Fruit fly (Drosophila melanogaster) whole organism, embryonic: Measurements from ENCODE around the gene mat.

Source experiments
- CG1024 ChIP-seq: fragments of 200-800 bp; sonication (Bioruptor generic); IDR thresholded peaks from 2 replicates; pipeline ENCODE4 v1.3.6; 2022; ENCODE audit warnings: missing biosample characterization, missing genetic modification characterization
- CG13287 ChIP-seq: fragments of 200-800 bp; sonication (Bioruptor generic); IDR thresholded peaks from 2 replicates; pipeline ENCODE4 v1.3.6; 2022; ENCODE audit warnings: missing biosample characterization, missing genetic modification characterization; ENCODE audit not compliant: partially characterized antibody
- CG13894 ChIP-seq: fragments of 200-800 bp; sonication (Bioruptor generic); optimal IDR thresholded peaks from 3 replicates; lab custom pipeline; 2018; ENCODE audit warnings: missing biosample characterization, mild to moderate bottlenecking, missing genetic modification characterization, moderate library complexity
- CG14965 ChIP-seq: fragments of 200-800 bp; sonication (Bioruptor generic); optimal IDR thresholded peaks from 2 replicates; lab custom pipeline; 2016; ENCODE audit warnings: missing biosample characterization, missing genetic modification characterization, borderline replicate concordance
- CG15514 ChIP-seq: fragments of 200-800 bp; sonication (Bioruptor generic); optimal IDR thresholded peaks from 3 replicates; lab custom pipeline; 2017; ENCODE audit warnings: missing biosample characterization, missing genetic modification characterization, mild to moderate bottlenecking, moderate library complexity, missing genetic modification reagents
- CG17385 ChIP-seq: fragments of 200-800 bp; sonication (Bioruptor generic); optimal IDR thresholded peaks from 3 replicates; lab custom pipeline; 2018; ENCODE audit warnings: missing biosample characterization, mild to moderate bottlenecking, missing genetic modification characterization
- CG2199 ChIP-seq: fragments of 200-800 bp; sonication (Bioruptor generic); IDR thresholded peaks from 3 replicates; pipeline ENCODE4 v1.3.6; 2022; ENCODE audit warnings: missing biosample characterization, missing genetic modification characterization
- CG3163 ChIP-seq: fragments of 200-800 bp; sonication (Bioruptor generic); optimal IDR thresholded peaks from 3 replicates; lab custom pipeline; 2016; ENCODE audit warnings: missing biosample characterization, missing genetic modification characterization
- CG32532 ChIP-seq: fragments of 200-800 bp; sonication (Bioruptor generic); IDR thresholded peaks from 2 replicates; pipeline ENCODE4 v1.3.6; 2022; ENCODE audit warnings: missing biosample characterization, missing genetic modification characterization
- CG6791 ChIP-seq: fragments of 200-800 bp; sonication (Bioruptor generic); IDR thresholded peaks from 3 replicates; pipeline ENCODE4 v1.3.6; 2022; ENCODE audit warnings: missing biosample characterization, missing genetic modification characterization; ENCODE audit not compliant: partially characterized antibody
- CG7271 ChIP-seq: fragments of 200-800 bp; sonication (Bioruptor generic); optimal IDR thresholded peaks from 2 replicates; lab custom pipeline; 2018; ENCODE audit warnings: missing biosample characterization, mild to moderate bottlenecking, missing genetic modification characterization, moderate library complexity
- CG8290 ChIP-seq, 3 experiments: fragments of 200-800 bp; sonication (Bioruptor generic); optimal IDR thresholded peaks; 2 replicates each; lab custom pipeline; 2016 to 2019; ENCODE audit warnings: missing biosample characterization in 3 of 3, missing genetic modification characterization in 3 of 3, mild to moderate bottlenecking in 2 of 3, moderate library complexity in 1 of 3
- CTCF ChIP-seq: fragments of 200-800 bp; sonication (Bioruptor generic); optimal IDR thresholded peaks from 2 replicates; lab custom pipeline; 2017; ENCODE audit warnings: missing biosample characterization, mild to moderate bottlenecking, missing genetic modification characterization, moderate library complexity
- CrebB ChIP-seq: fragments of 200-800 bp; sonication (Bioruptor generic); optimal IDR thresholded peaks from 3 replicates; lab custom pipeline; 2018; ENCODE audit warnings: missing biosample characterization, mild to moderate bottlenecking, missing genetic modification characterization
- Dip2 ChIP-seq: fragments of 200-800 bp; sonication (Bioruptor generic); IDR thresholded peaks from 2 replicates; pipeline ENCODE4 v1.3.6; 2022; ENCODE audit warnings: missing biosample characterization, missing genetic modification characterization
- ERR ChIP-seq: fragments of 200-800 bp; sonication (Bioruptor generic); optimal IDR thresholded peaks from 2 replicates; lab custom pipeline; 2016; ENCODE audit warnings: missing biosample characterization, missing genetic modification characterization
- Ets65A ChIP-seq: fragments of 200-800 bp; sonication (Bioruptor generic); peaks from one replicate; lab custom pipeline; 2016; ENCODE audit warnings: missing biosample characterization, missing genetic modification characterization
- Hey ChIP-seq: fragments of 200-800 bp; sonication (Bioruptor generic); optimal IDR thresholded peaks from 3 replicates; lab custom pipeline; 2018; ENCODE audit warnings: missing biosample characterization, mild to moderate bottlenecking, missing genetic modification characterization
- Hmx ChIP-seq: fragments of 200-800 bp; sonication (Bioruptor generic); optimal IDR thresholded peaks from 2 replicates; lab custom pipeline; 2016; ENCODE audit warnings: missing biosample characterization, missing genetic modification characterization
- Hr78 ChIP-seq, 2 experiments: fragments of 200-800 bp in 1 of 2; fragments of >200 bp in 1 of 2; sonication (Bioruptor generic) in 1 of 2; optimal IDR thresholded peaks; 2 replicates each; lab custom pipeline; 2017 to 2019; ENCODE audit warnings: missing biosample characterization in 2 of 2, missing genetic modification characterization in 2 of 2, mild to moderate bottlenecking in 1 of 2, moderate library complexity in 1 of 2
- Med ChIP-seq: fragments of 200-800 bp; sonication (Bioruptor generic); peaks from one replicate; lab custom pipeline; 2016; ENCODE audit warnings: missing biosample characterization, missing genetic modification characterization, mild to moderate bottlenecking, inconsistent platforms, moderate library complexity
- Rfx ChIP-seq: fragments of 200-800 bp; sonication (Bioruptor generic); IDR thresholded peaks from 2 replicates; pipeline ENCODE4 v1.3.6; 2022; ENCODE audit warnings: missing biosample characterization, missing genetic modification characterization
- Rx ChIP-seq: fragments of 200-800 bp; sonication (Bioruptor generic); IDR thresholded peaks from 2 replicates; pipeline ENCODE4 v1.3.6; 2022; ENCODE audit warnings: missing biosample characterization, missing genetic modification characterization
- Trl ChIP-seq, 3 experiments: fragments of >200 bp in 2 of 3; fragments of 200-800 bp in 1 of 3; sonication (Bioruptor generic) in 1 of 3; optimal IDR thresholded peaks; 2 replicates in 1 of 3; 3 replicates in 2 of 3; lab custom pipeline; 2016 to 2017; ENCODE audit warnings: missing biosample characterization in 1 of 3, missing genetic modification characterization in 1 of 3
- abd-A ChIP-seq: fragments of 200-800 bp; sonication (Bioruptor generic); optimal IDR thresholded peaks from 3 replicates; lab custom pipeline; 2019; ENCODE audit warnings: missing biosample characterization, mild to moderate bottlenecking, missing genetic modification characterization, moderate library complexity
- cad ChIP-seq: fragments of >200 bp; optimal IDR thresholded peaks from 2 replicates; lab custom pipeline; 2017; ENCODE audit warnings: missing biosample characterization, missing genetic modification characterization
- chinmo ChIP-seq: fragments of 200-800 bp; sonication (Bioruptor generic); IDR thresholded peaks from 4 replicates; pipeline ENCODE4 v1.3.6; 2022; ENCODE audit warnings: missing biosample characterization, missing genetic modification characterization; ENCODE audit not compliant: partially characterized antibody
- eve ChIP-seq, 2 experiments: fragments of >200 bp; optimal IDR thresholded peaks; 2 replicates each; lab custom pipeline; 2017; ENCODE audit warnings: missing biosample characterization in 2 of 2, missing genetic modification characterization in 2 of 2
- kah ChIP-seq: fragments of 200-800 bp; sonication (Bioruptor generic); optimal IDR thresholded peaks from 2 replicates; lab custom pipeline; 2018; ENCODE audit warnings: missing biosample characterization, mild to moderate bottlenecking, missing genetic modification characterization
- ken ChIP-seq: fragments of 200-800 bp; sonication (Bioruptor generic); IDR thresholded peaks from 3 replicates; pipeline ENCODE4 v1.3.6; 2022; ENCODE audit warnings: missing biosample characterization, missing genetic modification characterization
- kni ChIP-seq: fragments of 200-800 bp; sonication (Bioruptor generic); optimal IDR thresholded peaks from 3 replicates; lab custom pipeline; 2017; ENCODE audit warnings: mild to moderate bottlenecking, missing biosample characterization, missing genetic modification reagents, missing genetic modification characterization
- lmd ChIP-seq: fragments of 200-800 bp; sonication (Bioruptor generic); IDR thresholded peaks from 2 replicates; pipeline ENCODE4 v1.3.6; 2022; ENCODE audit warnings: missing biosample characterization, missing genetic modification characterization
- lov ChIP-seq, 2 experiments: fragments of 200-800 bp in 1 of 2; fragments of >200 bp in 1 of 2; sonication (Bioruptor generic) in 1 of 2; IDR thresholded peaks in 1 of 2; optimal IDR thresholded peaks in 1 of 2; 2 replicates in 1 of 2; 3 replicates in 1 of 2; pipeline versions ENCODE4 v1.3.6 to Lab custom; 2017 to 2022; ENCODE audit warnings: missing biosample characterization in 1 of 2, missing genetic modification characterization in 1 of 2
- mirr ChIP-seq: fragments of 200-800 bp; sonication (Bioruptor generic); optimal IDR thresholded peaks from 3 replicates; lab custom pipeline; 2018; ENCODE audit warnings: missing biosample characterization, mild to moderate bottlenecking, missing genetic modification characterization
- nerfin-1 ChIP-seq: fragments of 200-800 bp; sonication (Bioruptor generic); optimal IDR thresholded peaks from 3 replicates; lab custom pipeline; 2019; ENCODE audit warnings: missing biosample characterization, mild to moderate bottlenecking, missing genetic modification characterization, moderate library complexity
- pfk ChIP-seq: fragments of 200-800 bp; sonication (Bioruptor generic); optimal IDR thresholded peaks from 2 replicates; lab custom pipeline; 2018; ENCODE audit warnings: missing biosample characterization, mild to moderate bottlenecking, missing genetic modification characterization, moderate library complexity
- pho ChIP-seq: fragments of 200-800 bp; sonication (Bioruptor generic); optimal IDR thresholded peaks from 2 replicates; lab custom pipeline; 2016; ENCODE audit warnings: missing biosample characterization, missing genetic modification characterization
- pros ChIP-seq: fragments of 200-800 bp; sonication (Bioruptor generic); optimal IDR thresholded peaks from 3 replicates; lab custom pipeline; 2019; ENCODE audit warnings: missing biosample characterization, mild to moderate bottlenecking, missing genetic modification characterization, moderate library complexity
- sd ChIP-seq: fragments of 200-800 bp; sonication (Bioruptor generic); optimal IDR thresholded peaks from 3 replicates; lab custom pipeline; 2018; ENCODE audit warnings: missing biosample characterization, mild to moderate bottlenecking, missing genetic modification characterization, moderate library complexity
- seq ChIP-seq: fragments of 200-800 bp; sonication (Bioruptor generic); IDR thresholded peaks from 2 replicates; pipeline ENCODE4 v1.3.6; 2022; ENCODE audit warnings: missing biosample characterization, missing genetic modification characterization
- sr ChIP-seq: fragments of 200-800 bp; sonication (Bioruptor generic); IDR thresholded peaks from 3 replicates; pipeline ENCODE4 v1.3.6; 2022; ENCODE audit warnings: missing biosample characterization, missing genetic modification characterization
- sug ChIP-seq: fragments of 200-800 bp; optimal IDR thresholded peaks from 2 replicates; lab custom pipeline; 2019; ENCODE audit warnings: missing biosample characterization, mild to moderate bottlenecking, missing genetic modification characterization, moderate library complexity

The mat gene

dm6 chr3L:882892-883255, 19.8 kb upstream of the mat start:
- peak; percentile 75 for TF ChIP-seq Med (GFP tag; lab: Kevin White, UChicago)
- TF ChIP-seq sr (GFP tag; lab: Robert Waterston, UW): 0 out of 3 replicates have a peak, but pooled peaks have one; percentile 35
- TF ChIP-seq pho (GFP tag; lab: Kevin White, UChicago): no peak
- TF ChIP-seq CG1024 (GFP tag; lab: Robert Waterston, UW): peak; percentile 41; the same call in 1 of the 2 replicates
- 0 out of 2 replicates have a peak, but pooled peaks have one; percentile 18 for TF ChIP-seq lmd (GFP tag; lab: Robert Waterston, UW)
- TF ChIP-seq chinmo (GFP tag; lab: Robert Waterston, UW): 0 out of 4 replicates have a peak, but pooled peaks have one; percentile 19
- peak; percentile 21 for TF ChIP-seq kni (GFP tag; lab: Kevin White, UChicago)
- no peak for TF ChIP-seq lov (optimal IDR thresholded peaks at IDR 0.05; lab: Kevin White, UChicago)
- TF ChIP-seq lov (GFP tag; IDR thresholded peaks at IDR 0.05; lab: Robert Waterston, UW): 0 out of 3 replicates have a peak, but pooled peaks have one; percentile 7
- no peak for TF ChIP-seq CrebB (tag; lab: Kevin White, UChicago)
- TF ChIP-seq sd (tag; lab: Kevin White, UChicago): peak; percentile 83
- TF ChIP-seq mirr (GFP tag; lab: Kevin White, UChicago): peak; percentile 34
- peak; percentile 7 for TF ChIP-seq CG15514 (GFP tag; lab: Kevin White, UChicago)
- TF ChIP-seq CG3163: peak; percentile 94
- TF ChIP-seq eve (GFP tag; optimal IDR thresholded peaks at IDR 0.05; lab: Kevin White, UChicago): no peak
- peak; percentile 70 for TF ChIP-seq abd-A (tag; lab: Kevin White, UChicago)
- TF ChIP-seq cad (GFP tag; lab: Kevin White, UChicago): no peak
- TF ChIP-seq pfk: no peak
- peak; percentile 91 for TF ChIP-seq CTCF
- TF ChIP-seq CG17385 (GFP tag; lab: Kevin White, UChicago): peak; percentile 85
- TF ChIP-seq pros (GFP tag; lab: Kevin White, UChicago): peak; percentile 81
- TF ChIP-seq CG13894 (tag; lab: Kevin White, UChicago): peak; percentile 94
- peak; percentile 41 for TF ChIP-seq sug (tag; lab: Kevin White, UChicago)
- TF ChIP-seq CG14965 (GFP tag; lab: Kevin White, UChicago): no peak
- peak; percentile 50 to 54 for TF ChIP-seq Trl (optimal IDR thresholded peaks at IDR 0.05; lab: Kevin White, UChicago)
- TF ChIP-seq Trl (GFP tag; optimal IDR thresholded peaks at IDR 0.05; lab: Kevin White, UChicago): no peak
- peak; percentile 20; the same call in 1 of the 3 replicates for TF ChIP-seq ken (GFP tag; lab: Robert Waterston, UW)
- TF ChIP-seq ERR: peak; percentile 4
- peak; percentile 59 for TF ChIP-seq Dip2 (GFP tag; lab: Robert Waterston, UW)
- 0 out of 2 replicates have a peak, but pooled peaks have one; percentile 29 for TF ChIP-seq Rfx (GFP tag; lab: Robert Waterston, UW)
- TF ChIP-seq Rx (GFP tag; lab: Robert Waterston, UW): no peak
- TF ChIP-seq CG2199: 0 out of 3 replicates have a peak, but pooled peaks have one; percentile 11
- peak; percentile 38; the same call in 1 of the 2 replicates for TF ChIP-seq seq (GFP tag; lab: Robert Waterston, UW)
- peak; percentile 83 for TF ChIP-seq nerfin-1 (tag; lab: Kevin White, UChicago)
- no peak for TF ChIP-seq CG8290 (GFP tag; optimal IDR thresholded peaks at IDR 0.05; lab: Kevin White, UChicago)
- peak in 1 of 2 experiments; percentile 19 for TF ChIP-seq CG8290 (tag; optimal IDR thresholded peaks at IDR 0.05; lab: Kevin White, UChicago)
- TF ChIP-seq Hr78 (GFP tag; optimal IDR thresholded peaks at IDR 0.05; lab: Kevin White, UChicago): peak in 1 of 2 experiments; percentile 51
- TF ChIP-seq Hey: no peak
- no peak for TF ChIP-seq Hmx
- peak; percentile 45; the same call in 1 of the 3 replicates for TF ChIP-seq CG6791 (GFP tag; lab: Robert Waterston, UW)
- no peak for TF ChIP-seq CG7271 (tag; lab: Kevin White, UChicago)
- TF ChIP-seq CG32532 (GFP tag; lab: Robert Waterston, UW): peak; percentile 19; the same call in 1 of the 2 replicates
- no peak for TF ChIP-seq kah (GFP tag; lab: Kevin White, UChicago)
- TF ChIP-seq Ets65A (GFP tag; lab: Kevin White, UChicago): peak; percentile 40
- TF ChIP-seq CG13287 (GFP tag; lab: Robert Waterston, UW): peak; percentile 6; the same call in 1 of the 2 replicates
